ENCODE assay signal across 3 worm cellular contexts in genomic region chrII:9242804-9243203, ce11.
TF ChIP-seq lines count a peak whose summit lies in the region.

No protein-coding gene starts in this region.

TF ChIP-seq in whole organism, L1 larva, 84 proteins besides CTCF, POLR2A, EP300 and RAD21 (continued from another document and continues in another):
- TF ChIP-seq efl-1 (optimal IDR thresholded peaks at IDR 0.05; lab: Kevin White, UChicago): peak; percentile 75 to 95
- TF ChIP-seq efl-1 (GFP tag; optimal IDR thresholded peaks at IDR 0.05 in 1 of 2; lab: Kevin White, UChicago): peak; percentile 94 to 99
- no peak for TF ChIP-seq vab-15 (tag; optimal IDR thresholded peaks at IDR 0.05; lab: Kevin White, UChicago)
- TF ChIP-seq nhr-76 (tag; optimal IDR thresholded peaks at IDR 0.05; lab: Kevin White, UChicago): no peak
- TF ChIP-seq lin-13 (GFP tag; optimal IDR thresholded peaks at IDR 0.05; lab: Kevin White, UChicago): no peak
- no peak for TF ChIP-seq ama-1 (optimal IDR thresholded peaks at IDR 0.05; lab: Kevin White, UChicago)
- TF ChIP-seq ets-5 (GFP tag; IDR thresholded peaks at IDR 0.05; lab: Robert Waterston, UW): no peak
- TF ChIP-seq ztf-4 (tag; optimal IDR thresholded peaks at IDR 0.05; lab: Kevin White, UChicago): no peak
- TF ChIP-seq ceh-90 (tag; optimal IDR thresholded peaks at IDR 0.05; lab: Kevin White, UChicago): no peak
- TF ChIP-seq alr-1 (tag; optimal IDR thresholded peaks at IDR 0.05; lab: Kevin White, UChicago; ENCODE audit: borderline replicate concordance): no peak
- TF ChIP-seq unc-62 (GFP tag; optimal IDR thresholded peaks at IDR 0.05; lab: Kevin White, UChicago): no peak
- TF ChIP-seq F16B12.6 (tag; optimal IDR thresholded peaks at IDR 0.05; lab: Kevin White, UChicago): peak; percentile 16
- no peak for TF ChIP-seq nhr-12 (tag; optimal IDR thresholded peaks at IDR 0.05; lab: Kevin White, UChicago)
- TF ChIP-seq skn-1 (tag; optimal IDR thresholded peaks at IDR 0.05; lab: Kevin White, UChicago): peak; percentile 46
- TF ChIP-seq C34B4.2 (tag; optimal IDR thresholded peaks at IDR 0.05; lab: Kevin White, UChicago): no peak
- TF ChIP-seq ceh-8 (GFP tag; optimal IDR thresholded peaks at IDR 0.05; lab: Kevin White, UChicago): no peak
- TF ChIP-seq egl-13 (tag; optimal IDR thresholded peaks at IDR 0.05; lab: Kevin White, UChicago): no peak
- no peak for TF ChIP-seq C04F5.9 (tag; optimal IDR thresholded peaks at IDR 0.05; lab: Kevin White, UChicago)
- no peak for TF ChIP-seq snpc-4 (tag; optimal IDR thresholded peaks at IDR 0.05; lab: Kevin White, UChicago)
- no peak for TF ChIP-seq zag-1 (tag; optimal IDR thresholded peaks at IDR 0.05; lab: Kevin White, UChicago)
- TF ChIP-seq snu-23 (GFP tag; optimal IDR thresholded peaks at IDR 0.05; lab: Kevin White, UChicago): peak; percentile 69
- TF ChIP-seq lin-15B (tag; optimal IDR thresholded peaks at IDR 0.05; lab: Kevin White, UChicago): peak; percentile 41
- peak; percentile 65 for TF ChIP-seq nhr-47 (tag; optimal IDR thresholded peaks at IDR 0.05; lab: Kevin White, UChicago)
- TF ChIP-seq zip-4 (GFP tag; optimal IDR thresholded peaks at IDR 0.05; lab: Kevin White, UChicago): no peak
- TF ChIP-seq ceh-88 (GFP tag; IDR thresholded peaks at IDR 0.05; lab: Robert Waterston, UW): peak; percentile 48
- no peak for TF ChIP-seq fkh-4 (tag; optimal IDR thresholded peaks at IDR 0.05; lab: Kevin White, UChicago; ENCODE audit: borderline replicate concordance)
- no peak for TF ChIP-seq fkh-10 (GFP tag; optimal IDR thresholded peaks at IDR 0.05; lab: Kevin White, UChicago)
- no peak for TF ChIP-seq elt-3 (tag; optimal IDR thresholded peaks at IDR 0.05; lab: Kevin White, UChicago)
- peak in 1 of 2 experiments; percentile 47 for TF ChIP-seq mdl-1 (tag; optimal IDR thresholded peaks at IDR 0.05; lab: Kevin White, UChicago)
- peak; percentile 60 for TF ChIP-seq tbx-2 (tag; optimal IDR thresholded peaks at IDR 0.05; lab: Kevin White, UChicago)
- TF ChIP-seq dpl-1 (GFP tag; optimal IDR thresholded peaks at IDR 0.05; lab: Kevin White, UChicago): peak; percentile 88 to 95 (median 93)
- TF ChIP-seq rnt-1 (tag; optimal IDR thresholded peaks at IDR 0.05; lab: Kevin White, UChicago): peak; percentile 54
- TF ChIP-seq mep-1 (tag; optimal IDR thresholded peaks at IDR 0.05; lab: Kevin White, UChicago): peak; percentile 68
- TF ChIP-seq nhr-71 (tag; optimal IDR thresholded peaks at IDR 0.05; lab: Kevin White, UChicago): peak; percentile 67
- no peak for TF ChIP-seq lin-39 (tag; optimal IDR thresholded peaks at IDR 0.05; lab: Kevin White, UChicago)
- TF ChIP-seq nhr-85 (tag; lab: Kevin White, UChicago): peak; percentile 75
- peak; percentile 10 for TF ChIP-seq dsc-1 (tag; optimal IDR thresholded peaks at IDR 0.05; lab: Kevin White, UChicago)
- peak; percentile 49 for TF ChIP-seq unc-130 (tag; optimal IDR thresholded peaks at IDR 0.05; lab: Kevin White, UChicago)
- TF ChIP-seq fos-1 (tag; optimal IDR thresholded peaks at IDR 0.05; lab: Kevin White, UChicago): no peak
- peak; percentile 51 for TF ChIP-seq nhr-20 (tag; optimal IDR thresholded peaks at IDR 0.05; lab: Kevin White, UChicago)
- peak; percentile 34 for TF ChIP-seq unc-86 (tag; optimal IDR thresholded peaks at IDR 0.05; lab: Kevin White, UChicago)
- peak; percentile 54 for TF ChIP-seq swsn-7 (tag; optimal IDR thresholded peaks at IDR 0.05; lab: Kevin White, UChicago)
- no peak for TF ChIP-seq sptf-1 (tag; optimal IDR thresholded peaks at IDR 0.05; lab: Kevin White, UChicago)
- TF ChIP-seq hpl-2 (GFP tag; optimal IDR thresholded peaks at IDR 0.05; lab: Kevin White, UChicago): no peak
- no peak for TF ChIP-seq pax-3 (tag; optimal IDR thresholded peaks at IDR 0.05; lab: Kevin White, UChicago)
- TF ChIP-seq nhr-77 (tag; optimal IDR thresholded peaks at IDR 0.05; lab: Kevin White, UChicago): peak; percentile 15

TF ChIP-seq in whole organism, L2 larva, 48 proteins besides CTCF, POLR2A, EP300 and RAD21 (continued from another document):
- TF ChIP-seq egl-27 (tag; optimal IDR thresholded peaks at IDR 0.05; lab: Kevin White, UChicago) (no peak), sma-3 (GFP tag; optimal IDR thresholded peaks at IDR 0.05; lab: Kevin White, UChicago) (no peak), sma-9 (GFP tag; optimal IDR thresholded peaks at IDR 0.05; lab: Kevin White, UChicago) (no peak), sma-9 (tag; optimal IDR thresholded peaks at IDR 0.05; lab: Kevin White, UChicago) (no peak), nhr-10 (tag; optimal IDR thresholded peaks at IDR 0.05; lab: Kevin White, UChicago) (no peak), R02D3.7 (tag; optimal IDR thresholded peaks at IDR 0.05; lab: Kevin White, UChicago) (peak; percentile 91), gmeb-1 (tag; optimal IDR thresholded peaks at IDR 0.05; lab: Kevin White, UChicago) (peak; percentile 84), sem-4 (tag; optimal IDR thresholded peaks at IDR 0.05; lab: Kevin White, UChicago) (peak; percentile 30), unc-62 (GFP tag; optimal IDR thresholded peaks at IDR 0.05; lab: Kevin White, UChicago) (no peak), nhr-21 (tag; optimal IDR thresholded peaks at IDR 0.05; lab: Kevin White, UChicago) (peak; percentile 31), C34F6.9 (tag; optimal IDR thresholded peaks at IDR 0.05; lab: Kevin White, UChicago) (peak; percentile 63), lsy-2 (tag; optimal IDR thresholded peaks at IDR 0.05; lab: Kevin White, UChicago) (peak in 1 of 2 experiments; percentile 78), unc-39 (tag; optimal IDR thresholded peaks at IDR 0.05; lab: Kevin White, UChicago) (no peak), elt-3 (tag; optimal IDR thresholded peaks at IDR 0.05; lab: Kevin White, UChicago) (no peak)
TF ChIP-seq in whole organism, L2 larva: peak in this region for 14.

TF ChIP-seq in whole organism, L4 larva, 104 proteins besides CTCF, POLR2A, EP300 and RAD21 (continued from another document):
- TF ChIP-seq T20F7.1 (GFP tag; optimal IDR thresholded peaks at IDR 0.05; lab: Kevin White, UChicago) (peak; percentile 96), hlh-30 (tag; optimal IDR thresholded peaks at IDR 0.05; lab: Kevin White, UChicago; ENCODE audit: insufficient read depth) (peak; percentile 46), pha-4 (GFP tag; IDR thresholded peaks at IDR 0.05; lab: Robert Waterston, UW) (no peak), pha-4 (tag; optimal IDR thresholded peaks at IDR 0.05; lab: Kevin White, UChicago) (peak; percentile 43), nhr-6 (tag; optimal IDR thresholded peaks at IDR 0.05; lab: Kevin White, UChicago) (peak; percentile 20), rbr-2 (tag; optimal IDR thresholded peaks at IDR 0.05; lab: Kevin White, UChicago) (peak; percentile 8), dpl-1 (GFP tag; optimal IDR thresholded peaks at IDR 0.05; lab: Kevin White, UChicago) (peak; percentile 93), mdt-29 (GFP tag; IDR thresholded peaks at IDR 0.05; lab: Robert Waterston, UW) (no peak), lsy-2 (tag; optimal IDR thresholded peaks at IDR 0.05; lab: Kevin White, UChicago) (peak in 1 of 2 experiments; percentile 77), nhr-25 (tag; optimal IDR thresholded peaks at IDR 0.05; lab: Kevin White, UChicago; ENCODE audit: borderline replicate concordance, insufficient read depth) (no peak), hlh-11 (tag; optimal IDR thresholded peaks at IDR 0.05; lab: Kevin White, UChicago) (peak; percentile 25)
